Worm (Caenorhabditis elegans) whole organism, midembryonic: Measurements from ENCODE around the gene F35C5.3.

Experiments
- T22C8.4 ChIP-seq: fragments of 200-800 bp; sonication (Bioruptor generic); IDR thresholded peaks from 2 replicates; pipeline ENCODE4 v1.3.6; 2022; ENCODE audit warnings: missing genetic modification characterization, missing compliant biosample characterization
- cog-1 ChIP-seq: sonication (generic microtip); optimal IDR thresholded peaks from 2 replicates; lab custom pipeline; 2016; ENCODE audit warnings: missing genetic modification characterization, missing compliant biosample characterization
- flt-1 ChIP-seq: fragments of 200-800 bp; sonication (Bioruptor generic); IDR thresholded peaks from 2 replicates; pipeline ENCODE4 v1.3.6; 2022; ENCODE audit warnings: missing genetic modification characterization, missing compliant biosample characterization
- med-1 ChIP-seq: sonication (generic microtip); optimal IDR thresholded peaks from 2 replicates; lab custom pipeline; 2017; ENCODE audit warnings: missing genetic modification characterization, mild to moderate bottlenecking, missing compliant biosample characterization, antibody characterized with exemption, missing genetic modification reagents; ENCODE audit not compliant: insufficient read depth
- ref-1 ChIP-seq: fragments of 200-800 bp; sonication (Bioruptor generic); conservative IDR thresholded peaks from 2 replicates; pipeline ENCODE4 v1.3.6; 2022; ENCODE audit warnings: missing genetic modification reagents, missing genetic modification characterization, missing compliant biosample characterization
- ztf-23 ChIP-seq: fragments of 200-800 bp; sonication (Bioruptor generic); IDR thresholded peaks from 2 replicates; pipeline ENCODE4 v1.3.6; 2022; ENCODE audit warnings: missing genetic modification reagents, missing genetic modification characterization, missing compliant biosample characterization
- ztf-29 ChIP-seq: fragments of 200-800 bp; sonication (Bioruptor generic); IDR thresholded peaks from 2 replicates; pipeline ENCODE4 v1.3.6; 2022; ENCODE audit warnings: missing genetic modification reagents, missing genetic modification characterization, missing compliant biosample characterization

ce11 chrII:12897361-12897760 lies 8.8 kb downstream of the F35C5.3 start:
- no peak for TF ChIP-seq med-1
- no peak for TF ChIP-seq ztf-23 (GFP tag; lab: Robert Waterston, UW)
- TF ChIP-seq flt-1 (GFP tag; lab: Robert Waterston, UW) = no peak
- no peak for TF ChIP-seq ztf-29 (GFP tag; lab: Robert Waterston, UW)
- TF ChIP-seq cog-1 (tag; lab: Kevin White, UChicago) = no peak
- TF ChIP-seq T22C8.4 (GFP tag; lab: Robert Waterston, UW) = no peak
- no peak for TF ChIP-seq ref-1
